Fruit fly (Drosophila melanogaster) whole organism, embryonic: ENCODE data around the gene cic.

ENCODE experiments used
- CG1024 ChIP-seq: fragments of 200-800 bp; sonication (Bioruptor generic); IDR thresholded peaks from 2 replicates; pipeline ENCODE4 v1.3.6; 2022; ENCODE audit warnings: missing biosample characterization, missing genetic modification characterization
- CG11504 ChIP-seq: fragments of 200-800 bp; sonication (Bioruptor generic); optimal IDR thresholded peaks from 3 replicates; lab custom pipeline; 2019; ENCODE audit warnings: missing biosample characterization, mild to moderate bottlenecking, missing genetic modification characterization, moderate library complexity
- CTCF ChIP-seq: fragments of 200-800 bp; sonication (Bioruptor generic); optimal IDR thresholded peaks from 2 replicates; lab custom pipeline; 2017; ENCODE audit warnings: missing biosample characterization, mild to moderate bottlenecking, missing genetic modification characterization, moderate library complexity
- Ets65A ChIP-seq: fragments of 200-800 bp; sonication (Bioruptor generic); peaks from one replicate; lab custom pipeline; 2016; ENCODE audit warnings: missing biosample characterization, missing genetic modification characterization
- HLH54F ChIP-seq: fragments of 200-800 bp; sonication (Bioruptor generic); optimal IDR thresholded peaks from 3 replicates; lab custom pipeline; 2016; ENCODE audit warnings: missing biosample characterization, missing genetic modification characterization
- Side ChIP-seq: fragments of 200-800 bp; sonication (Bioruptor generic); optimal IDR thresholded peaks from 2 replicates; lab custom pipeline; 2016; ENCODE audit warnings: missing biosample characterization, missing genetic modification characterization
- bsh ChIP-seq, 2 experiments: fragments of 200-800 bp; sonication (Bioruptor generic); optimal IDR thresholded peaks; 2 replicates each; lab custom pipeline; 2017 to 2018; ENCODE audit warnings: mild to moderate bottlenecking in 2 of 2, missing biosample characterization in 2 of 2, missing genetic modification characterization in 2 of 2, moderate library complexity in 1 of 2
- fd64A ChIP-seq: fragments of 200-800 bp; sonication (Bioruptor generic); optimal IDR thresholded peaks from 3 replicates; lab custom pipeline; 2018; ENCODE audit warnings: missing biosample characterization, mild to moderate bottlenecking, missing genetic modification characterization
- rib ChIP-seq: fragments of 200-800 bp; sonication (Bioruptor generic); IDR thresholded peaks from 2 replicates; pipeline ENCODE4 v1.3.6; 2022; ENCODE audit warnings: missing biosample characterization, missing genetic modification characterization

Gene cic

DNA sequence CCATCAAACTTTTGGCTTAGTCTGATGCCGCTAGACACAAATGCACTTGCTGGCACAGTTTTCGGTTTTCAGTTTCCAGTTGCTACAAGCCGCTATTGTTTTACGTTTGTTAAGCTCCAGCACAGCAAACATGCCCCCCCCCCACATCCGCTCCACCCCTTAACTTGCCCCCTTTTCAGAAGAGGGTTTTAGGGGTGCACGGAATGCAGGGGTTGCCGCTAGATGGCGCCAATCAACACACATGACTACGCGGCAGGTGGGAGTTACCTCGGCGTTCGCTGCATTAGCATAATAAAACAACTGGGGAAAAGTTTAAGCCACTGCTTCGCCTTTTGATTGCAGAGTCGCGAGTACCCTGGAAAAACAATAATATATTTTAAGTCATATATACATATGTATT, 94.3 kb downstream of the cic start:
- TF ChIP-seq bsh (GFP tag; optimal IDR thresholded peaks at IDR 0.05; lab: Kevin White, UChicago), result no peak
- TF ChIP-seq CTCF (GFP tag; lab: Kevin White, UChicago), result peak; percentile 76

DNA sequence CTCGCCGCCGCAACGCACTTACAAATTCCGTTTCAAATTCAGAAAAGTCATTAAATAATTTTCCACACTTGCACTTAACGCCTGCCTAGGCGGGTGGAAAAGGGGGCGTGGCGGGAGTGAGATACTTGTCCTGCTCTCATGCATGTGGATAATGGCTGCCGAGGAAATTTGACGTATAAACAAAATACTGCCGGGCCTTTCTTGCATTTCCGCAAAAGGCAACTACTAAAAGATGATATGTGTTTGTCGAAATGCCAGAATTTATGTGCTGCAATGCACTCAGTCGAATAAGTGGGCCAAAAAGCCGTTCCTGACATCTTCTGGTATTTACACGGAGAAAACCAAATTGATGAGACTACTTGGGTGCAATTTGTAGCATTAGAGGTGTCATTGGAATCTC, 97.7 kb downstream of the cic start:
- TF ChIP-seq fd64A (GFP tag; lab: Kevin White, UChicago), result no peak
- TF ChIP-seq HLH54F (GFP tag; lab: Kevin White, UChicago), result no peak
- TF ChIP-seq CG1024, result no peak
- TF ChIP-seq Ets65A (GFP tag; lab: Kevin White, UChicago), result peak; percentile 92
- no peak for TF ChIP-seq CG11504
- no peak for TF ChIP-seq Side (GFP tag; lab: Kevin White, UChicago)
- no peak for TF ChIP-seq rib (GFP tag; lab: Robert Waterston, UW)
